Worm (Caenorhabditis elegans) whole organism, young adult: ENCODE results near the gene nmad-1.
A peak's percentile ranks its signal among the peaks of the same experiment; 100 is the strongest.

Source experiments
- D2030.7 ChIP-seq: fragments of 200-800 bp; sonication (Bioruptor generic); IDR thresholded peaks from 2 replicates; pipeline ENCODE4 v1.3.6; 2022; ENCODE audit warnings: missing genetic modification reagents, missing genetic modification characterization, missing compliant biosample characterization
- F23B12.7 ChIP-seq: sonication (generic microtip); optimal IDR thresholded peaks from 2 replicates; lab custom pipeline; 2017; ENCODE audit warnings: missing genetic modification characterization, mild to moderate bottlenecking, missing compliant biosample characterization, antibody characterized with exemption, moderate library complexity; ENCODE audit not compliant: insufficient read depth
- F33H1.4 ChIP-seq: fragments of 200-800 bp; sonication (Bioruptor generic); IDR thresholded peaks from 2 replicates; pipeline ENCODE4 v1.3.6; 2022; ENCODE audit warnings: missing genetic modification reagents, missing genetic modification characterization, missing compliant biosample characterization
- F37B4.10 ChIP-seq: fragments of 200-800 bp; sonication (Bioruptor generic); IDR thresholded peaks from 2 replicates; pipeline ENCODE4 v1.3.6; 2022; ENCODE audit warnings: missing genetic modification characterization, missing compliant biosample characterization
- F39B2.1 ChIP-seq: fragments of 200-800 bp; sonication (Bioruptor generic); IDR thresholded peaks from 2 replicates; pipeline ENCODE4 v1.3.6; 2022; ENCODE audit warnings: missing genetic modification reagents, missing genetic modification characterization, missing compliant biosample characterization
- F49E8.2 ChIP-seq: sonication (generic microtip); optimal IDR thresholded peaks from 3 replicates; lab custom pipeline; 2017; ENCODE audit warnings: missing genetic modification characterization, mild to moderate bottlenecking, missing compliant biosample characterization, antibody characterized with exemption, moderate library complexity; ENCODE audit not compliant: insufficient read depth
- T26A5.8 ChIP-seq: sonication (generic microtip); optimal IDR thresholded peaks from 2 replicates; lab custom pipeline; 2016; ENCODE audit warnings: missing genetic modification characterization, missing compliant biosample characterization
- Y67H2A.10 ChIP-seq: fragments of 200-800 bp; sonication (Bioruptor generic); conservative IDR thresholded peaks from 2 replicates; pipeline ENCODE4 v1.3.6; 2022; ENCODE audit warnings: missing genetic modification reagents, missing genetic modification characterization, missing compliant biosample characterization
- Y79H2A.3 ChIP-seq: fragments of 200-800 bp; sonication (Bioruptor generic); conservative IDR thresholded peaks from 2 replicates; pipeline ENCODE4 v1.3.6; 2022; ENCODE audit warnings: missing genetic modification reagents, missing genetic modification characterization, missing compliant biosample characterization
- Y95B8A.8 ChIP-seq: fragments of 200-800 bp; sonication (Bioruptor generic); IDR thresholded peaks from 2 replicates; pipeline ENCODE4 v1.3.6; 2022; ENCODE audit warnings: missing genetic modification reagents, missing genetic modification characterization, missing compliant biosample characterization
- akir-1 ChIP-seq: fragments of 200-800 bp; sonication (Bioruptor generic); optimal IDR thresholded peaks from 2 replicates; lab custom pipeline; 2018; ENCODE audit warnings: mild to moderate bottlenecking, missing genetic modification characterization, moderate library complexity, missing compliant biosample characterization
- aptf-3 ChIP-seq: fragments of 200-800 bp; sonication (Bioruptor generic); IDR thresholded peaks from 2 replicates; pipeline ENCODE4 v1.3.6; 2022; ENCODE audit warnings: missing genetic modification characterization, missing compliant biosample characterization
- atf-7 ChIP-seq: sonication (generic microtip); optimal IDR thresholded peaks from 2 replicates; lab custom pipeline; 2017; ENCODE audit warnings: mild to moderate bottlenecking, missing genetic modification characterization, missing compliant biosample characterization
- attf-3 ChIP-seq: fragments of 200-800 bp; sonication (Bioruptor generic); conservative IDR thresholded peaks from 2 replicates; pipeline ENCODE4 v1.3.6; 2022; ENCODE audit warnings: missing genetic modification reagents, missing genetic modification characterization, missing compliant biosample characterization
- attf-5 ChIP-seq: fragments of 200-800 bp; sonication (Bioruptor generic); optimal IDR thresholded peaks from 2 replicates; lab custom pipeline; 2018; ENCODE audit warnings: mild to moderate bottlenecking, missing genetic modification characterization, missing compliant biosample characterization
- bed-2 ChIP-seq: fragments of 200-800 bp; sonication (Bioruptor generic); IDR thresholded peaks from 2 replicates; pipeline ENCODE4 v1.3.6; 2022; ENCODE audit warnings: missing genetic modification reagents, missing genetic modification characterization, missing compliant biosample characterization
- cebp-1 ChIP-seq, 2 experiments: fragments of 200-800 bp in 1 of 2; sonication (Bioruptor generic) in 1 of 2; sonication (generic microtip) in 1 of 2; IDR thresholded peaks in 1 of 2; optimal IDR thresholded peaks in 1 of 2; 2 replicates each; pipeline versions ENCODE4 v1.3.6 to Lab custom; 2017 to 2022; ENCODE audit warnings: missing compliant biosample characterization in 2 of 2, missing genetic modification characterization in 2 of 2, mild to moderate bottlenecking in 1 of 2, missing genetic modification reagents in 1 of 2, moderate library complexity in 1 of 2
- ceh-100 ChIP-seq: fragments of 200-800 bp; sonication (Bioruptor generic); IDR thresholded peaks from 2 replicates; pipeline ENCODE4 v1.3.6; 2022; ENCODE audit warnings: missing genetic modification reagents, missing genetic modification characterization, missing compliant biosample characterization
- ceh-91 ChIP-seq: fragments of 200-800 bp; sonication (Bioruptor generic); IDR thresholded peaks from 2 replicates; pipeline ENCODE4 v1.3.6; 2022; ENCODE audit warnings: missing genetic modification reagents, missing genetic modification characterization, missing compliant biosample characterization
- dpl-1 ChIP-seq: fragments of 150-350 bp; optimal IDR thresholded peaks from 2 replicates; lab custom pipeline; 2014; ENCODE audit warnings: missing biosample characterization, missing genetic modification reagents, missing genetic modification characterization
- efl-1 ChIP-seq: fragments of 150-350 bp; optimal IDR thresholded peaks from 2 replicates; lab custom pipeline; 2014; ENCODE audit warnings: missing biosample characterization, missing genetic modification reagents, missing genetic modification characterization
- him-1 ChIP-seq: sonication (generic microtip); optimal IDR thresholded peaks from 2 replicates; lab custom pipeline; 2016; ENCODE audit warnings: missing genotype, missing genetic modification reagents, missing genetic modification characterization, missing compliant biosample characterization
- hlh-12 ChIP-seq: sonication (generic microtip); optimal IDR thresholded peaks from 2 replicates; lab custom pipeline; 2016; ENCODE audit warnings: missing genetic modification characterization, missing compliant biosample characterization
- hmg-1.2 ChIP-seq: fragments of 200-800 bp; sonication (Bioruptor generic); IDR thresholded peaks from 2 replicates; pipeline ENCODE4 v1.3.6; 2022; ENCODE audit warnings: missing genetic modification reagents, missing genetic modification characterization, missing compliant biosample characterization
- lin-35 ChIP-seq, 3 experiments: fragments of 150-350 bp in 2 of 3; sonication (generic microtip) in 1 of 3; optimal IDR thresholded peaks; 2 replicates each; lab custom pipeline; 2014 to 2018; ENCODE audit warnings: missing biosample characterization in 3 of 3, missing genetic modification characterization in 3 of 3, missing genetic modification reagents in 3 of 3
- lin-54 ChIP-seq: fragments of 200-800 bp; sonication (Bioruptor generic); optimal IDR thresholded peaks from 2 replicates; lab custom pipeline; 2018; ENCODE audit warnings: mild to moderate bottlenecking, missing genetic modification characterization, missing compliant biosample characterization
- lsl-1 ChIP-seq: fragments of 200-800 bp; sonication (Bioruptor generic); optimal IDR thresholded peaks from 2 replicates; lab custom pipeline; 2018; ENCODE audit warnings: mild to moderate bottlenecking, missing genetic modification characterization, moderate library complexity, missing compliant biosample characterization
- madf-10 ChIP-seq: sonication (generic microtip); optimal IDR thresholded peaks from 2 replicates; lab custom pipeline; 2016; ENCODE audit warnings: mild to moderate bottlenecking, missing genetic modification characterization, missing compliant biosample characterization
- madf-6 ChIP-seq: fragments of 200-800 bp; sonication (Bioruptor generic); IDR thresholded peaks from 2 replicates; pipeline ENCODE4 v1.3.6; 2022; ENCODE audit warnings: missing genetic modification reagents, missing genetic modification characterization, missing compliant biosample characterization
- mcd-1 ChIP-seq: fragments of 200-800 bp; sonication (Bioruptor generic); IDR thresholded peaks from 2 replicates; pipeline ENCODE4 v1.3.6; 2022; ENCODE audit warnings: missing genetic modification reagents, missing genetic modification characterization, missing compliant biosample characterization
- nfya-2 ChIP-seq: fragments of 200-800 bp; sonication (Bioruptor generic); IDR thresholded peaks from 2 replicates; pipeline ENCODE4 v1.3.6; 2022; ENCODE audit warnings: missing genetic modification reagents, missing genetic modification characterization, missing compliant biosample characterization
- nhr-120 ChIP-seq: fragments of 200-800 bp; sonication (Bioruptor generic); IDR thresholded peaks from 2 replicates; pipeline ENCODE4 v1.3.6; 2022; ENCODE audit warnings: missing genetic modification characterization, missing compliant biosample characterization
- nhr-90 ChIP-seq: sonication (generic microtip); optimal IDR thresholded peaks from 2 replicates; lab custom pipeline; 2016; ENCODE audit warnings: missing genotype, mild to moderate bottlenecking, missing genetic modification characterization, missing compliant biosample characterization
- pbrm-1 ChIP-seq: fragments of 200-800 bp; sonication (Bioruptor generic); IDR thresholded peaks from 2 replicates; pipeline ENCODE4 v1.3.6; 2022; ENCODE audit warnings: missing genetic modification reagents, missing genetic modification characterization, missing compliant biosample characterization
- pha-4 ChIP-seq: fragments of 150-350 bp; sonication (generic microtip); optimal IDR thresholded peaks from 2 replicates; lab custom pipeline; 2014; ENCODE audit warnings: missing biosample characterization, missing genetic modification reagents, missing genetic modification characterization
- rpc-1 ChIP-seq, 2 experiments: fragments of 150-350 bp in 1 of 2; sonication (generic microtip) in 1 of 2; optimal IDR thresholded peaks; 2 replicates each; lab custom pipeline; 2014 to 2018; ENCODE audit warnings: missing biosample characterization in 1 of 2, missing genetic modification characterization in 1 of 2, missing genetic modification reagents in 1 of 2, missing genotype in 1 of 2
- snpc-1.3 ChIP-seq: sonication (generic microtip); optimal IDR thresholded peaks from 2 replicates; lab custom pipeline; 2017; ENCODE audit warnings: missing genetic modification characterization, mild to moderate bottlenecking, missing compliant biosample characterization, antibody characterized with exemption, moderate library complexity, missing genotype, missing genetic modification reagents; ENCODE audit not compliant: insufficient read depth
- snpc-3.4 ChIP-seq: sonication (generic microtip); optimal IDR thresholded peaks from 2 replicates; lab custom pipeline; 2017; ENCODE audit warnings: missing genetic modification characterization, mild to moderate bottlenecking, missing compliant biosample characterization, antibody characterized with exemption, moderate library complexity, missing genotype, missing genetic modification reagents
- snpc-4 ChIP-seq, 5 experiments: fragments of 150-350 bp in 1 of 5; sonication (generic microtip) in 4 of 5; optimal IDR thresholded peaks; 2 replicates each; lab custom pipeline; 2014 to 2018; ENCODE audit warnings: missing genetic modification characterization in 5 of 5, missing biosample characterization in 3 of 5, antibody characterized with exemption in 2 of 5, mild to moderate bottlenecking in 2 of 5, missing compliant biosample characterization in 2 of 5, missing genotype in 2 of 5, moderate library complexity in 2 of 5, missing genetic modification reagents in 1 of 5
- sptf-2 ChIP-seq: fragments of 200-800 bp; sonication (Bioruptor generic); optimal IDR thresholded peaks from 2 replicates; lab custom pipeline; 2018; ENCODE audit warnings: mild to moderate bottlenecking, missing genetic modification characterization, missing compliant biosample characterization
- tlf-1 ChIP-seq: fragments of 200-800 bp; sonication (Bioruptor generic); optimal IDR thresholded peaks from 2 replicates; lab custom pipeline; 2018; ENCODE audit warnings: mild to moderate bottlenecking, missing genetic modification characterization, missing compliant biosample characterization
- xnd-1 ChIP-seq: sonication (generic microtip); optimal IDR thresholded peaks from 2 replicates; lab custom pipeline; 2016; ENCODE audit warnings: missing genotype, missing genetic modification reagents, missing genetic modification characterization, missing compliant biosample characterization
- zim-3 ChIP-seq: sonication (generic microtip); optimal IDR thresholded peaks from 2 replicates; lab custom pipeline; 2017; ENCODE audit warnings: mild to moderate bottlenecking, missing genetic modification characterization, moderate library complexity, missing compliant biosample characterization
- ztf-22 ChIP-seq: fragments of 200-800 bp; sonication (Bioruptor generic); optimal IDR thresholded peaks from 2 replicates; lab custom pipeline; 2018; ENCODE audit warnings: mild to moderate bottlenecking, missing genetic modification characterization, moderate library complexity, missing compliant biosample characterization

The nmad-1 gene

DNA sequence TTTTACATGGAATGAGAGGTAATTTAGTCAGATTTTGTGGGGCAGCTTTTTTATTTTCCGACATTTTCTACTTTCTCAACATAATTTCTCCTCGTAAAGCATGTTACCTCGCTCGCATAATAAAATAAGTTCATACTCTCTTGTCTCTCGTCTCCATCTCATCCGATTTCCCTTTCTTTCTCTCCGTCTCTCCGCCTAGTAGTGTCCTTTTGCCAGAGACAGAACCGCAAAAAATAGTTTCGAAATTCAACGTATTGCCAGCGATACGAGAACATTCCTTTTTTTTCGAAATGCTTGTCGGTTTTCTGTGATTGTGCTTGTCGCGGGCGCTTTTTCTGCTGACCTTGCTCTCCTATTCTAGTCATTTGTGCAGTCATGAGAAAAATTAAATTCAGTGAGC, 50.6 kb downstream of the nmad-1 start (continued):
- no peak for TF ChIP-seq hlh-12 (tag; lab: Kevin White, UChicago)

DNA sequence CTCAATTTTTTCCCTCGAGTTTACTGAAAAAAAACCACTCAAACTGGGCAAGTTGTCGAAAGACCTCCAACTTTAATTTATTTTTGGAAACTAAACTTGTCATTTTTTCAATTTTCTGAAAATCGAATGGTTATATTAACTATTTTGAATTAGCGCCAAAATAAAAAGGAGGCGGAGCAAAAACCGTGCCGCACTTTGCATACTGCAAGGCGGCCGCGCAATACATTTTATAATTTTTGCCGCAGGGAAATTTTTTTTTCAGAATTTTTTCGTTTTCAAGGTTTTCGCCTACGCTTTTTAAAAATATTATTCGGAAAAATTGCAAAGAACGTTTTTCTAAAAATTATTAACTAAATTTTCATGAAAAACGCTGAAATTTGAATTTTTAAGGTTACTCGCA, 51.1 kb downstream of the nmad-1 start:
- TF ChIP-seq akir-1 (GFP tag; lab: Kevin White, UChicago) (no peak), ceh-100 (GFP tag; lab: Robert Waterston, UW) (peak; percentile 19; the same call in 1 of the 2 replicates), T26A5.8 (tag; lab: Kevin White, UChicago) (no peak), bed-2 (GFP tag; lab: Robert Waterston, UW) (no peak), lin-35 (GFP tag; optimal IDR thresholded peaks at IDR 0.05; lab: Kevin White, UChicago) (peak in 1 of 3 experiments; percentile 36), madf-6 (GFP tag; lab: Robert Waterston, UW) (peak; percentile 69; the same call in 1 of the 2 replicates), Y79H2A.3 (GFP tag; lab: Robert Waterston, UW) (0 out of 2 replicates have a peak, but pooled peaks have one; percentile 10), nfya-2 (no peak), attf-5 (GFP tag; lab: Kevin White, UChicago) (no peak), nhr-120 (GFP tag; lab: Robert Waterston, UW) (no peak), hlh-12 (tag; lab: Kevin White, UChicago) (no peak), ztf-22 (GFP tag; lab: Kevin White, UChicago) (no peak), aptf-3 (no peak), dpl-1 (GFP tag; lab: Kevin White, UChicago) (peak; percentile 64), Y95B8A.8 (no peak), F37B4.10 (no peak), rpc-1 (optimal IDR thresholded peaks at IDR 0.05; lab: Kevin White, UChicago) (no peak), rpc-1 (tag; optimal IDR thresholded peaks at IDR 0.05; lab: Kevin White, UChicago) (no peak), hmg-1.2 (0 out of 2 replicates have a peak, but pooled peaks have one; percentile 5), D2030.7 (GFP tag; lab: Robert Waterston, UW) (no peak), attf-3 (GFP tag; lab: Robert Waterston, UW) (peak; percentile 54; the same call in 1 of the 2 replicates), lsl-1 (GFP tag; lab: Kevin White, UChicago) (peak; percentile 41), ceh-91 (GFP tag; lab: Robert Waterston, UW) (peak; percentile 48; the same call in 1 of the 2 replicates), pha-4 (no peak), snpc-3.4 (tag; lab: Kevin White, UChicago) (peak; percentile 5), F49E8.2 (tag; lab: Kevin White, UChicago) (no peak), sptf-2 (GFP tag; lab: Kevin White, UChicago) (no peak), F33H1.4 (GFP tag; lab: Robert Waterston, UW) (peak; percentile 55; the same call in 1 of the 2 replicates), tlf-1 (GFP tag; lab: Kevin White, UChicago) (no peak), lin-54 (GFP tag; lab: Kevin White, UChicago) (peak; percentile 82), madf-10 (no peak), xnd-1 (tag; lab: Kevin White, UChicago) (peak; percentile 6), F23B12.7 (tag; lab: Kevin White, UChicago) (no peak), pbrm-1 (GFP tag; lab: Robert Waterston, UW) (0 out of 2 replicates have a peak, but pooled peaks have one; percentile 23), zim-3 (tag; lab: Kevin White, UChicago) (no peak), mcd-1 (GFP tag; lab: Robert Waterston, UW) (no peak), efl-1 (GFP tag; lab: Kevin White, UChicago) (peak; percentile 72), snpc-4 (GFP tag; optimal IDR thresholded peaks at IDR 0.05; lab: Kevin White, UChicago) (no peak), snpc-4 (tag; optimal IDR thresholded peaks at IDR 0.05; lab: Kevin White, UChicago) (no peak), Y67H2A.10 (GFP tag; lab: Robert Waterston, UW) (no peak), F39B2.1 (GFP tag; lab: Robert Waterston, UW) (no peak), atf-7 (tag; lab: Kevin White, UChicago) (no peak), him-1 (tag; lab: Kevin White, UChicago) (peak; percentile 56), cebp-1 (GFP tag; IDR thresholded peaks at IDR 0.05; lab: Robert Waterston, UW) (no peak), cebp-1 (tag; optimal IDR thresholded peaks at IDR 0.05; lab: Kevin White, UChicago) (no peak), snpc-1.3 (peak; percentile 35), nhr-90 (tag; lab: Kevin White, UChicago) (no peak)
